Worm (Caenorhabditis elegans): ENCODE data around the gene pkc-1.
A peak's percentile ranks its signal among the peaks of the same experiment; 100 is the strongest.

Gene pkc-1

ce11 chrV:12059719-12060118 is 27.8 kb upstream of the pkc-1 start, which contains the start of gene R07B7.2:
R07B7.2 (minus strand) TSS chrV:12059753.
- TF ChIP-seq ref-1 (GFP tag; conservative IDR thresholded peaks at IDR 0.05) (no peak), med-1 (GFP tag; optimal IDR thresholded peaks at IDR 0.05; ENCODE audit: insufficient read depth) (no peak), cog-1 (tag; optimal IDR thresholded peaks at IDR 0.05) (no peak), ztf-29 (GFP tag; IDR thresholded peaks at IDR 0.05) (no peak), ztf-23 (GFP tag; IDR thresholded peaks at IDR 0.05) (no peak), flt-1 (GFP tag; IDR thresholded peaks at IDR 0.05) (no peak), klf-2 (GFP tag; conservative IDR thresholded peaks at IDR 0.05) (no peak), tab-1 (GFP tag; IDR thresholded peaks at IDR 0.05) (no peak), T22C8.4 (GFP tag; IDR thresholded peaks at IDR 0.05) (no peak)

DNA sequence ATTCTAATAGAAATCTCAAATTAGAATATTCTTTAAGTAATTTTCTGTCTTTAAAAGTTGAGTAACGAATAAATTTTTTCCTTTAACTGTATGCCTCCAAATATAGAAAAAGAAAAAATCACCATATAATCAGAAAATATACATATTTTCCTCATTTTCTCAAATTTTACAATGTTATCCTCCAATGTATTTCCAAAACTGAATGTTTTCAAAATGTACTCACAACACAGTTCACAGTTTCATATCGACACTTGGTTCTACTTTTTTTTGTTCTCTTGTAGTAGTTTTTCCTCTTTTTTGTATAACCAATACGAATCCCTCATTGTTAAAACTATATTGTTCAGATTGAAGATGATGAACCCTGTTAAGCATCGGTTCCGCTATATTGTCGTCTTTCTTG is 21.6 kb upstream of the pkc-1 start, which contains the start of gene F10C2.7:
Gene F10C2.7 (plus strand): TSS at position 301 of the 400 bp plus-strand sequence.
- TF ChIP-seq T22C8.4 (GFP tag; IDR thresholded peaks at IDR 0.05) = no peak
- TF ChIP-seq flt-1 (GFP tag; IDR thresholded peaks at IDR 0.05) = no peak
- TF ChIP-seq cog-1 (tag; optimal IDR thresholded peaks at IDR 0.05) = no peak
- TF ChIP-seq klf-2 (GFP tag; conservative IDR thresholded peaks at IDR 0.05) = no peak
- TF ChIP-seq ztf-23 (GFP tag; IDR thresholded peaks at IDR 0.05) = no peak
- no peak for TF ChIP-seq med-1 (GFP tag; optimal IDR thresholded peaks at IDR 0.05; ENCODE audit: insufficient read depth)
- TF ChIP-seq ref-1 (GFP tag; conservative IDR thresholded peaks at IDR 0.05) = no peak
- no peak for TF ChIP-seq ztf-29 (GFP tag; IDR thresholded peaks at IDR 0.05)
- no peak for TF ChIP-seq tab-1 (GFP tag; IDR thresholded peaks at IDR 0.05)

ce11 chrV:12048445-12048844 is 16.5 kb upstream of the pkc-1 start, which contains the start of gene dars-2:
dars-2 (plus strand) TSS chrV:12048745.
- no peak for TF ChIP-seq ref-1 (GFP tag; conservative IDR thresholded peaks at IDR 0.05)
- TF ChIP-seq ztf-29 (GFP tag; IDR thresholded peaks at IDR 0.05) = no peak
- TF ChIP-seq cog-1 (tag; optimal IDR thresholded peaks at IDR 0.05) = no peak
- no peak for TF ChIP-seq ztf-23 (GFP tag; IDR thresholded peaks at IDR 0.05)
- no peak for TF ChIP-seq flt-1 (GFP tag; IDR thresholded peaks at IDR 0.05)
- no peak for TF ChIP-seq tab-1 (GFP tag; IDR thresholded peaks at IDR 0.05)
- no peak for TF ChIP-seq med-1 (GFP tag; optimal IDR thresholded peaks at IDR 0.05; ENCODE audit: insufficient read depth)
- no peak for TF ChIP-seq T22C8.4 (GFP tag; IDR thresholded peaks at IDR 0.05)
- no peak for TF ChIP-seq klf-2 (GFP tag; conservative IDR thresholded peaks at IDR 0.05)

ce11 chrV:12047735-12048134 is 15.8 kb upstream of the pkc-1 start:
- TF ChIP-seq cog-1 (tag; optimal IDR thresholded peaks at IDR 0.05) = no peak
- TF ChIP-seq tab-1 (GFP tag; IDR thresholded peaks at IDR 0.05) = no peak
- no peak for TF ChIP-seq flt-1 (GFP tag; IDR thresholded peaks at IDR 0.05)

DNA sequence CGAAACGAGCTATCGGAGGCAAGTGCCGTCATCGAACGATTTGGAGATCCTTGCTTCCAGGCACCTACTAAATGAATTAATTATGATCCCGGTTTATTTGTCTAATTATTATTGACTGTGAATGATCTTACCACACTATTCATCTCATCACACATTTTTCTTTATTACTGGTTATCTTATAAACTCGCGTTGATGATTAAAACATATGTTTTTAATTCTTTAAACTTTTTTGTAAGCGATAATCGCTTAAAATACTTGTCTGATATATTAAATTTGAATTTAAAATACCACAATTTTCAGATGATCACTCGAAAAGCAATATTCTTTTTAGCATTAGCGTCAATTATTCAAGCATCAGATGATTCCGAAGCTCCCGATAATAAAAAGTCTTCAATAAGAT is 13.2 kb upstream of the pkc-1 start, which contains the start of gene F10C2.5:
Gene F10C2.5 (plus strand): TSS at position 301 of the 400 bp plus-strand sequence.
- TF ChIP-seq T22C8.4 (GFP tag; IDR thresholded peaks at IDR 0.05) (no peak), med-1 (GFP tag; optimal IDR thresholded peaks at IDR 0.05; ENCODE audit: insufficient read depth) (no peak), flt-1 (GFP tag; IDR thresholded peaks at IDR 0.05) (no peak), tab-1 (GFP tag; IDR thresholded peaks at IDR 0.05) (no peak), klf-2 (GFP tag; conservative IDR thresholded peaks at IDR 0.05) (no peak), ref-1 (GFP tag; conservative IDR thresholded peaks at IDR 0.05) (no peak), ztf-29 (GFP tag; IDR thresholded peaks at IDR 0.05) (no peak), ztf-23 (GFP tag; IDR thresholded peaks at IDR 0.05) (no peak), cog-1 (tag; optimal IDR thresholded peaks at IDR 0.05) (no peak)

- TF ChIP-seq ref-1 (GFP tag; conservative IDR thresholded peaks at IDR 0.05) (no peak), cog-1 (tag; optimal IDR thresholded peaks at IDR 0.05) (peak; percentile 53)
Measured at ce11 chrV:12040823-12041606, 9.1 kb upstream of the pkc-1 start, which contains the start of the genes kup-1 and F10C2.4. kup-1 (minus strand) TSS chrV:12040873. F10C2.4 (plus strand) TSS chrV:12041556.

DNA sequence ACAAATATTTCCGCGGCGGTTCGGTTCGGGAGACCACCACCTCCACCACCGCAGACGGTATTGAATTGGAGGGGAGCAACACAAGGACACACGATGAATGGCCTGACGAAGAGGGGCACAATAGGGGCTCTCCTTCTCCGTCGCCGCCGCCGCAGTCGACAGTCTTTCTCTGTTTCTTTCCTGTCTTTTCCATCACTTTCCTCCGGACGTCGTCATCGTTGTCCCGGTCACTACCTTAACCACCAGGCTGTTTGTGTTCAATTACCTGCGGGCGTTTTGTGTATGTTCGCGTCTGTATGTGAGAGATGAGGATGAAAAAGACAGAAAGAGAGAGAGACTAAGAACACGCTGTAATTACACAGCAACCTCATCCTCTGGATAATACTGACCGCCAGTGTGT is 7.8 kb upstream of the pkc-1 start:
- TF ChIP-seq cog-1 (tag; optimal IDR thresholded peaks at IDR 0.05) (no peak), flt-1 (GFP tag; IDR thresholded peaks at IDR 0.05) (no peak), tab-1 (GFP tag; IDR thresholded peaks at IDR 0.05) (no peak), ztf-23 (GFP tag; IDR thresholded peaks at IDR 0.05) (no peak), T22C8.4 (GFP tag; IDR thresholded peaks at IDR 0.05) (no peak), ztf-29 (GFP tag; IDR thresholded peaks at IDR 0.05) (no peak), med-1 (GFP tag; optimal IDR thresholded peaks at IDR 0.05; ENCODE audit: insufficient read depth) (no peak), klf-2 (GFP tag; conservative IDR thresholded peaks at IDR 0.05) (no peak), ref-1 (GFP tag; conservative IDR thresholded peaks at IDR 0.05) (no peak)

DNA sequence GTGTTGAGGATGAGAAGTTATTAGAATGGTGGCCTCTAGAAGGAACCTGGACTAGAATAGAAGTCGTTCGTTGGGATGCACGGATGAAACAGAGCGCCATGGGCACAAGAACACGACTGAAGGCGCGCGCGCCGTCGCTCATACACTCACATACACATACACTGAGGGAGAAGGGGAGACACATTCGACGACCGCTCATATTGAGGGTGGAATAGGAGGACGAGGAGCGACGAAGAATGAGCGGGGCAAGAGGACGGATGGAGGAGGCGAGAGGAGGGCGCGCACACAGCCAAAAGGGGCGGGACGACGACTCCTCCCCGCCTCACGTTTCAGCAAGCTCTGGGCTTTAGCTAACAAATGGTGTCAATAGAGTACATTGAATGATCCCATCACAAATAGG is 6.8 kb upstream of the pkc-1 start:
- TF ChIP-seq med-1 (GFP tag; optimal IDR thresholded peaks at IDR 0.05; ENCODE audit: insufficient read depth) = no peak
- peak; percentile 67; the same call in 1 of the 2 replicates for TF ChIP-seq ztf-23 (GFP tag; IDR thresholded peaks at IDR 0.05)
- TF ChIP-seq ref-1 (GFP tag; conservative IDR thresholded peaks at IDR 0.05) = 0 out of 2 replicates have a peak, but pooled peaks have one; percentile 8
- 0 out of 2 replicates have a peak, but pooled peaks have one; percentile 36 for TF ChIP-seq flt-1 (GFP tag; IDR thresholded peaks at IDR 0.05)
- no peak for TF ChIP-seq cog-1 (tag; optimal IDR thresholded peaks at IDR 0.05)

ce11 chrV:12038317-12038716 is 6.4 kb upstream of the pkc-1 start:
- TF ChIP-seq cog-1 (tag; optimal IDR thresholded peaks at IDR 0.05) = no peak
- TF ChIP-seq ztf-29 (GFP tag; IDR thresholded peaks at IDR 0.05) = no peak
- TF ChIP-seq tab-1 (GFP tag; IDR thresholded peaks at IDR 0.05) = no peak
- no peak for TF ChIP-seq flt-1 (GFP tag; IDR thresholded peaks at IDR 0.05)
- no peak for TF ChIP-seq klf-2 (GFP tag; conservative IDR thresholded peaks at IDR 0.05)
- no peak for TF ChIP-seq med-1 (GFP tag; optimal IDR thresholded peaks at IDR 0.05; ENCODE audit: insufficient read depth)
- no peak for TF ChIP-seq T22C8.4 (GFP tag; IDR thresholded peaks at IDR 0.05)
- no peak for TF ChIP-seq ref-1 (GFP tag; conservative IDR thresholded peaks at IDR 0.05)
- no peak for TF ChIP-seq ztf-23 (GFP tag; IDR thresholded peaks at IDR 0.05)

DNA sequence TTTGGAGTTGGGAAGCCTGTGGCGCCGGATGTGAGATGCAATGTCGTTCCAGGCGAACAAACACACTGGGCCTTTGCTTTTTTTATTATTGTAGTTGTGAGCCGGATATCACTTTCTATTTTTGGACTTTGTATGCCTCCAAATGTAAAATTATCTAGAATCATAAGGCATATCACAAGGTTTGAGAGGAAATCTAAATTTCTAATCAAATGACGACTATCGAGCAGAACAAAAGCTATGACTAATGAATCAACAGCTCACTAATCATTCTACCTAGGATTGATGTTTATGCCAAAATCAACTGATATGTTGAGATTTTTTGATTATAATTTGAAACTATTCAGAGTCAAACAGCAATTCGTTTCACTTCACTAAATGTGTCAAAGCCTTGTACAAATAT is 5.9 kb upstream of the pkc-1 start:
- TF ChIP-seq ztf-29 (GFP tag; IDR thresholded peaks at IDR 0.05) (no peak), T22C8.4 (GFP tag; IDR thresholded peaks at IDR 0.05) (no peak), flt-1 (GFP tag; IDR thresholded peaks at IDR 0.05) (no peak), tab-1 (GFP tag; IDR thresholded peaks at IDR 0.05) (no peak), klf-2 (GFP tag; conservative IDR thresholded peaks at IDR 0.05) (no peak), ref-1 (GFP tag; conservative IDR thresholded peaks at IDR 0.05) (no peak), cog-1 (tag; optimal IDR thresholded peaks at IDR 0.05) (no peak), ztf-23 (GFP tag; IDR thresholded peaks at IDR 0.05) (no peak), med-1 (GFP tag; optimal IDR thresholded peaks at IDR 0.05; ENCODE audit: insufficient read depth) (no peak)

Measured in whole organism, midembryonic.